Fruit fly (Drosophila melanogaster) ovary, adult (tissue): Measurements from ENCODE around the gene CG14229.

Source experiments
- CG17801 ChIP-seq: fragments of 200-800 bp; optimal IDR thresholded peaks from 2 replicates; lab custom pipeline; 2019; ENCODE audit warnings: missing biosample characterization, mild to moderate bottlenecking, missing genetic modification characterization, moderate library complexity; ENCODE audit not compliant: partially characterized antibody

The CG14229 gene

DNA sequence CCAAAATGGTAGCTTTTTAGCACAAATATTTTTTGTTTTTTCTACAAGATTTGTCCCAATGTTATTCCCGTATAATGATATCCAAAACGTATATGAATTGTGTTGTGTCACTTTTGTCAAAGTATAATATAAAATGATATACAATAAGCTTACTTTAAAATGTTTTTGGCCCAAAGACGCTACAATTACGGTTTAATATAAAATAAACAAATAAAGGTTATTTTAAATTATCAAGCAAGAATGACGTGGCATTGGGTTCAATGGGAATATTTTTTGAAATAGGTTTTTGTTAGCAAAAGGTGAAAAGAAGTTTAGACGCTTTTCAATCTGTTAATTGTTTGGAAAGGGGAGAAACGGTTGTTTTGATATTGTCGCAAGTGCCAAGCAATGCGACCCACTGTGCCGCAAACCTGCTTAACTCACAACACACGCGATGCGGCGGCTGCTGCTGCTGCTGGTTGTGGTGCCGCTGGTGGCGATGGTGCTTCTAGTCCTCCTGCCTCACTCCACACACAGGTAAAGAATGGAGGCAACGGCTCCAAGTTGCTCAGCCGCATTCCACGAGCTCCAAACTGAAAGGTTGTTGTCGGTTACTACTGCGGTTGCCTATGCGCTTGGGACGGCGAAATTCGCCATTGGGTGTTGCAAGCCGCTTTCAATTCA is 31.7 kb downstream of the CG14229 start:
- no peak for TF ChIP-seq CG17801

DNA sequence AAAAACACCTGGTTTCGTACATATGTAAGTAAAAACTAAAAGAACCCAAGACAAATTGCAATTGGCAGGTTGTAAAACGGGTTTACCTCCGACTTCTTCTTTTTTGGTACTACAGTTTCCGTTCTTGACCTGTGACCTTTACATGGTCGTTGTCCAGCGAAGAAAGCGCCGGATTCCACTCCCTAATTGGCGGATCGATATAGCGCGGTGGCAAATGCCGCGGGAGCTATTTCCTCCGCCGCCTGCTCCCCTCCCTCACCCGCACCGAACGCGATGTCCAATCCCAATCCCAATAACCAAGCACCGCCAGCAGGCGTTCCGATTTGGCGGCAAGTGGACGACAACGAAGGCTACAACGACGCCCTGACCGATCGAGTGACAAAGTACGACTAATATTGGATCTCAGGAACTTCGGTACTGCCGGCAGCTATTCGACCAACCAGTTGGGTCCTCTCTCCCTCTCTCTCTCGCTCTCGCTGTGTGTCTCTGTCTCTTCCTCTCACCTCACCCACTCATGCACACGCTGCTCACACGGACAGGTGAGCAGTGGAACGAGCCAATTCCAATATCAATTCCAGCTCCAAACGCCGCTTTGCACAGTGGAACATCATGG is 32.4 kb downstream of the CG14229 start:
- TF ChIP-seq CG17801, result peak; percentile 48

DNA sequence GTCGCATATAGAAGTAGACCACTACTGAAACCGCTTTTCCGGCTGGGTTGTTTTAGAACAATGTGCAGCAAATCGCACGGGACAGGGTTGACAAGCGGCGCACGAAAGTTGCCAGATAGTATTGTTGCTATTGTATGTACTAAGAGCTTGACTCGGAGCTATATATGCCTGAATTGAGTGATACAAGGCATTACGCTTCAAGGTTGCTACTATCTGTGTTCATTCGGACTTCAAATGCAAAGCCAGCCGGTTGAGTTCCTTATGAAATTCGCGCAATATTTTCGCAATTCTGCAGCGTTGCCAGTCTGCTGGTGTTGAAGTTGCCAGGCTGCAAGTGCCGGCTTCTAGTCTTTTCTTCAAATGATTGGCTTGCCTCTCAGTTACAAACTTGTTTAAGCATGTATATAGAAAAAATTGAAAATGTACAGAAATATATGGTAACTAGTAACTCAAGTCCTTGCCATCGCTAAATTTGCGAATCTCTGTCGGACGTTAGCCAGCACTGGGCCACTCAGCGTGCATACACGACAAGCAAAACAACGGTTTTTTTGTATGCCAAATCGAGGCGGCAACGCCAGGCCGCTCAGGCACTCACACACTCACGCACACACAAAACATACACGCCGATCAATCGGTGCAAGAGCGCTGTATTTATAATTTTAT is 43.2 kb downstream of the CG14229 start, which contains the start of the genes Ranbp21 and Elys:
Gene Ranbp21 (minus strand): TSS at position 513 of the 663 bp plus-strand sequence.
Gene Elys (plus strand): TSS at position 549 of the 663 bp plus-strand sequence.
- TF ChIP-seq CG17801, result peak; percentile 13

DNA sequence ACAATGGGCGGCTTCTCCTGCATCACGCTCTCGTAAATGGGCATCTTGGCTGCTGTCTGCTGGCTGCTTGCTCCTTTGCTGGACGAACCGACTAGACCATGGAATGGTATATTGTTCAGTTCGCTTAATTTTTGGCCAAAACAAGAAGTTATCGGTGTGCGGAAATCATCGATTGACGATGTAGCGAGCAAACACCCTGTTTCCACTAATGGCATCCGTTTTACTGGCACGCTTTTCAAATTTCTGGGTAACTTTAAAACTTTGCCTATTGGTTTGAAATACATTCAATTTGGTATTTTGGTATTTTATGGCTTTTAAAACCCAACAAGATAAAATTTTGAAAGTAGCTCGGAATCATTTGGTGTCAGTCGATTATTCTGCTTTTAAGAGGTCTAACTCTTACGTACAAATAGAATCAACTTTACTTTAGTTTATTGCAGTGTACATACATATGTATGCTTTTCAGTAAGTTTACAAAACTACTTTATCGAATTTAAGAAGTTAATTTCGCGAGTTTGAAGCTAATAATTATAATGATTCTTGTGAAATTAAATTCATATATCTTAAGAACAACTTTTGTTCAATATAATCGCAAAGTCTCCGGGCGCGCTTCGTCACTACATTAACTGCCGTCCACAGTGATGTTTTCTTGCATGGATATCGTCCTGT is 49.0 kb downstream of the CG14229 start, which contains the start of gene Arp10:
Gene Arp10 (minus strand): TSS at position 304 of the 669 bp plus-strand sequence.
- TF ChIP-seq CG17801, result no peak
